Fruit fly (Drosophila melanogaster) whole organism, adult: ENCODE results near the gene CG7465.

Experiments
- CG11617 ChIP-seq: fragments of 200-800 bp; sonication (Bioruptor generic); optimal IDR thresholded peaks from 2 replicates; lab custom pipeline; 2017; ENCODE audit warnings: mild to moderate bottlenecking, missing biosample characterization, missing genetic modification reagents, missing genetic modification characterization
- CG1620 ChIP-seq: fragments of 200-800 bp; sonication (Bioruptor generic); optimal IDR thresholded peaks from 2 replicates; lab custom pipeline; 2016; ENCODE audit warnings: missing biosample characterization, missing genetic modification characterization
- CG33017 ChIP-seq: fragments of 200-800 bp; sonication (Bioruptor generic); optimal IDR thresholded peaks from 2 replicates; lab custom pipeline; 2018; ENCODE audit warnings: missing biosample characterization, mild to moderate bottlenecking, missing genetic modification characterization, moderate library complexity
- CG5204 ChIP-seq: fragments of 200-800 bp; sonication (Bioruptor generic); optimal IDR thresholded peaks from 2 replicates; lab custom pipeline; 2016; ENCODE audit warnings: missing biosample characterization, missing genetic modification characterization
- CG7045 ChIP-seq: fragments of 200-800 bp; sonication (Bioruptor generic); optimal IDR thresholded peaks from 2 replicates; lab custom pipeline; 2017; ENCODE audit warnings: missing biosample characterization, mild to moderate bottlenecking, missing genetic modification characterization
- CG7101 ChIP-seq: fragments of 200-800 bp; sonication (Bioruptor generic); optimal IDR thresholded peaks from 2 replicates; lab custom pipeline; 2018; ENCODE audit warnings: missing biosample characterization, mild to moderate bottlenecking, missing genetic modification characterization, moderate library complexity
- Clk ChIP-seq: fragments of 200-800 bp; sonication (Bioruptor generic); optimal IDR thresholded peaks from 2 replicates; lab custom pipeline; 2017; ENCODE audit warnings: missing biosample characterization, missing genetic modification characterization
- Crg-1 ChIP-seq: fragments of 200-800 bp; sonication (Bioruptor generic); optimal IDR thresholded peaks from 2 replicates; lab custom pipeline; 2016; ENCODE audit warnings: missing biosample characterization, missing genetic modification characterization
- Hr96 ChIP-seq: fragments of 200-800 bp; sonication (Bioruptor generic); optimal IDR thresholded peaks from 2 replicates; lab custom pipeline; 2016; ENCODE audit warnings: missing biosample characterization, missing genetic modification characterization
- kay ChIP-seq: fragments of 200-800 bp; sonication (Bioruptor generic); peaks from one replicate; lab custom pipeline; 2016; ENCODE audit warnings: missing biosample characterization, missing genetic modification characterization, borderline replicate concordance
- pad ChIP-seq: fragments of 200-800 bp; sonication (Bioruptor generic); optimal IDR thresholded peaks from 3 replicates; lab custom pipeline; 2017; ENCODE audit warnings: missing biosample characterization, missing genetic modification characterization, mild to moderate bottlenecking, moderate library complexity, missing genetic modification reagents
- tj ChIP-seq: fragments of 200-800 bp; sonication (Bioruptor generic); optimal IDR thresholded peaks from 3 replicates; lab custom pipeline; 2017; ENCODE audit warnings: missing biosample characterization, mild to moderate bottlenecking, missing genetic modification characterization, moderate library complexity

DNA sequence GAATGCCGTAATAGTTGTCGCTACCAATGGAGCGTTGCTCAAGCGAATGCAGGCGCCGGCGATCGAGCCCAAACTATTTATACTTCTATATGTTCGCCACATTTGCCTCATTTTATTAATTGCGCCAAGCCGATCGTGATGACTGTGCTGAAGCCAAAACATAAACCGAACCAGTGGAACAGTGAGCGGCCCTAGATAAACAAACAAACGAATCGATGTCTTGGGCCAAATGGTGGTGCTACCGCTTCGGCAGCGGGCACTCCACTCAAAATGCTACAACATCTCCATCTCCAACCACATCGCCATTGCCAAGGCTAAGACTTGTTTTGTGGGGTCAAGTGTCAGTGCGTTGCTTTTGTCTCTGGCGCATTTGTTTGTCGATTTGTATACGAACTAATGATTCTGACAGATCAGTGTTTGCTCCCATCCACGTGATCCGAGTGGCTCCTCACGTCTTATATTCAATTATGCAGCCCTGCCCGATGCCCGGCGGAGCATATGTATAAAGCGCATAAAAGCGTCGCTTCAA, 16.2 kb upstream of the CG7465 start, which contains the start of gene CG15024:
- no peak for TF ChIP-seq pad
- TF ChIP-seq tj (GFP tag; lab: Kevin White, UChicago) = no peak
- no peak for TF ChIP-seq Crg-1 (GFP tag; lab: Kevin White, UChicago)
- TF ChIP-seq kay (GFP tag; lab: Kevin White, UChicago) = no peak
- no peak for TF ChIP-seq Hr96 (GFP tag; lab: Kevin White, UChicago)
- no peak for TF ChIP-seq Clk (GFP tag; lab: Kevin White, UChicago)
- TF ChIP-seq CG5204 (GFP tag; lab: Kevin White, UChicago) = no peak
- no peak for TF ChIP-seq CG7101 (tag; lab: Kevin White, UChicago)
- TF ChIP-seq CG7045 (GFP tag; lab: Kevin White, UChicago) = no peak
- TF ChIP-seq CG1620 (GFP tag; lab: Kevin White, UChicago) = no peak
- no peak for TF ChIP-seq CG11617 (GFP tag; lab: Kevin White, UChicago)
- no peak for TF ChIP-seq CG33017 (tag; lab: Kevin White, UChicago)
